Worm (Caenorhabditis elegans): ENCODE data around the gene C33B4.5.

The C33B4.5 gene

ce11 chrII:11376598-11377108 is 6.5 kb upstream of the C33B4.5 start:
- TF ChIP-seq med-1 (GFP tag; optimal IDR thresholded peaks at IDR 0.05; ENCODE audit: insufficient read depth) (no peak), ref-1 (GFP tag; conservative IDR thresholded peaks at IDR 0.05) (no peak), ztf-29 (GFP tag; IDR thresholded peaks at IDR 0.05) (no peak), flt-1 (GFP tag; IDR thresholded peaks at IDR 0.05) (no peak), klf-2 (GFP tag; conservative IDR thresholded peaks at IDR 0.05) (no peak), cog-1 (tag; optimal IDR thresholded peaks at IDR 0.05) (no peak), T22C8.4 (GFP tag; IDR thresholded peaks at IDR 0.05) (no peak), ztf-23 (GFP tag; IDR thresholded peaks at IDR 0.05) (no peak), tab-1 (GFP tag; IDR thresholded peaks at IDR 0.05) (no peak)

DNA sequence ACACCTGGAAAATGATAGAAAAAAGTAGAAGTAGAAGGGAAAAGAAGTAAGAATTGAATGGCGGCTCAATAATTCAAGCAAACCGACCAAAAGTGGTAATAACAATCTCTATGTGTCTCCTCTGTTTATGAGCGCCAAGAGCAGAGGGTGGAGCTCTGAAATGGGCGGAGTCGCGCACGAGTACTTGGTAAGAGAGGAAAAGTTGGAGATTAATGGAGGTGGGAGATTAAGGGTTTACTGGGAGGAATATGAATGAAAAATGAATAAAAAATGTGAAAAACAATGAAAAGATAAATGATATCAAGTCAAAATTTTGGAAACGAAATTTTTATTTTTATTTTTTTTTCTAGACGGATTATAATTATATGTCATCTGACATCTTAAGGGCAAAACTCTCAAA is 5.4 kb upstream of the C33B4.5 start:
- no peak for TF ChIP-seq ref-1 (GFP tag; conservative IDR thresholded peaks at IDR 0.05)
- no peak for TF ChIP-seq tab-1 (GFP tag; IDR thresholded peaks at IDR 0.05)
- no peak for TF ChIP-seq T22C8.4 (GFP tag; IDR thresholded peaks at IDR 0.05)
- TF ChIP-seq ztf-23 (GFP tag; IDR thresholded peaks at IDR 0.05), result no peak
- TF ChIP-seq cog-1 (tag; optimal IDR thresholded peaks at IDR 0.05), result no peak
- TF ChIP-seq med-1 (GFP tag; optimal IDR thresholded peaks at IDR 0.05; ENCODE audit: insufficient read depth), result no peak
- no peak for TF ChIP-seq flt-1 (GFP tag; IDR thresholded peaks at IDR 0.05)
- TF ChIP-seq ztf-29 (GFP tag; IDR thresholded peaks at IDR 0.05), result no peak

DNA sequence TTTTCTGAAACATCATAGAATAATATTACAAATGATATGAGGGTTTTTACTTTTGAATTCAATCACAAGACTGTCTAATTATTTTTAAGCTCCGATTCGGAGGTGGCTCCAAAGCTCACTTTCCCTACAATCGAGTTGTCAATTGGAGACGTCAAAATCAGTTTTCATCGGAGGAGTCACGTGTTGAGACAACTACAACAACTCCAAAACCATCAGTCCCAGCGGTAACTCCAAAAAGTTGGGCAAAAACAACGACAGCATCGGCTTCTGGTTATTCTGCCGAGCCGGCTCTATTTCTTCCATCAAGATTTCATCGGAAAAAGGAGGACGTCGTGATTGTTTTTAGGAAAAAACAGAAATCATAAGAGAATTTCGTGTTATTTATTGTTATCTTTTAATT is 972 bp downstream of the C33B4.5 start:
- no peak for TF ChIP-seq ztf-23 (GFP tag; IDR thresholded peaks at IDR 0.05)
- no peak for TF ChIP-seq T22C8.4 (GFP tag; IDR thresholded peaks at IDR 0.05)
- no peak for TF ChIP-seq ztf-29 (GFP tag; IDR thresholded peaks at IDR 0.05)
- TF ChIP-seq cog-1 (tag; optimal IDR thresholded peaks at IDR 0.05), result no peak
- no peak for TF ChIP-seq klf-2 (GFP tag; conservative IDR thresholded peaks at IDR 0.05)
- TF ChIP-seq tab-1 (GFP tag; IDR thresholded peaks at IDR 0.05), result no peak
- no peak for TF ChIP-seq med-1 (GFP tag; optimal IDR thresholded peaks at IDR 0.05; ENCODE audit: insufficient read depth)
- no peak for TF ChIP-seq ref-1 (GFP tag; conservative IDR thresholded peaks at IDR 0.05)
- no peak for TF ChIP-seq flt-1 (GFP tag; IDR thresholded peaks at IDR 0.05)

- TF ChIP-seq ztf-23 (GFP tag; IDR thresholded peaks at IDR 0.05) (no peak), tab-1 (GFP tag; IDR thresholded peaks at IDR 0.05) (0 out of 2 replicates have a peak, but pooled peaks have one; percentile 39)
Observed at ce11 chrII:11386950-11387349, 3.8 kb downstream of the C33B4.5 start.

- TF ChIP-seq flt-1 (GFP tag; IDR thresholded peaks at IDR 0.05), result no peak
- no peak for TF ChIP-seq klf-2 (GFP tag; conservative IDR thresholded peaks at IDR 0.05)
- no peak for TF ChIP-seq tab-1 (GFP tag; IDR thresholded peaks at IDR 0.05)
- TF ChIP-seq ztf-29 (GFP tag; IDR thresholded peaks at IDR 0.05), result no peak
- no peak for TF ChIP-seq ref-1 (GFP tag; conservative IDR thresholded peaks at IDR 0.05)
- no peak for TF ChIP-seq ztf-23 (GFP tag; IDR thresholded peaks at IDR 0.05)
- no peak for TF ChIP-seq cog-1 (tag; optimal IDR thresholded peaks at IDR 0.05)
- TF ChIP-seq med-1 (GFP tag; optimal IDR thresholded peaks at IDR 0.05; ENCODE audit: insufficient read depth), result no peak
- no peak for TF ChIP-seq T22C8.4 (GFP tag; IDR thresholded peaks at IDR 0.05)
Observed at ce11 chrII:11390865-11391264, 7.7 kb downstream of the C33B4.5 start, which contains the start of gene shn-1. shn-1 (minus strand) TSS chrII:11390965.

- TF ChIP-seq klf-2 (GFP tag; conservative IDR thresholded peaks at IDR 0.05) (no peak), cog-1 (tag; optimal IDR thresholded peaks at IDR 0.05) (no peak), tab-1 (GFP tag; IDR thresholded peaks at IDR 0.05) (no peak), med-1 (GFP tag; optimal IDR thresholded peaks at IDR 0.05; ENCODE audit: insufficient read depth) (no peak), ztf-29 (GFP tag; IDR thresholded peaks at IDR 0.05) (no peak), flt-1 (GFP tag; IDR thresholded peaks at IDR 0.05) (no peak), ztf-23 (GFP tag; IDR thresholded peaks at IDR 0.05) (no peak), ref-1 (GFP tag; conservative IDR thresholded peaks at IDR 0.05) (no peak), T22C8.4 (GFP tag; IDR thresholded peaks at IDR 0.05) (no peak)
Observed at ce11 chrII:11392390-11392789, 9.3 kb downstream of the C33B4.5 start.

- TF ChIP-seq flt-1 (GFP tag; IDR thresholded peaks at IDR 0.05), result no peak
- TF ChIP-seq ztf-23 (GFP tag; IDR thresholded peaks at IDR 0.05), result no peak
- TF ChIP-seq T22C8.4 (GFP tag; IDR thresholded peaks at IDR 0.05), result no peak
- TF ChIP-seq ref-1 (GFP tag; conservative IDR thresholded peaks at IDR 0.05), result no peak
- TF ChIP-seq tab-1 (GFP tag; IDR thresholded peaks at IDR 0.05), result no peak
- TF ChIP-seq cog-1 (tag; optimal IDR thresholded peaks at IDR 0.05), result no peak
Observed at ce11 chrII:11393787-11394186, 10.7 kb downstream of the C33B4.5 start.

- TF ChIP-seq klf-2 (GFP tag; conservative IDR thresholded peaks at IDR 0.05), result no peak
- peak; percentile 22; the same call in 1 of the 2 replicates for TF ChIP-seq flt-1 (GFP tag; IDR thresholded peaks at IDR 0.05)
- no peak for TF ChIP-seq ref-1 (GFP tag; conservative IDR thresholded peaks at IDR 0.05)
- TF ChIP-seq tab-1 (GFP tag; IDR thresholded peaks at IDR 0.05), result 0 out of 2 replicates have a peak, but pooled peaks have one; percentile 23
- no peak for TF ChIP-seq ztf-29 (GFP tag; IDR thresholded peaks at IDR 0.05)
Observed at ce11 chrII:11396217-11396616, 13.1 kb downstream of the C33B4.5 start.

ce11 chrII:11398787-11399186 is 15.7 kb downstream of the C33B4.5 start:
- TF ChIP-seq ztf-23 (GFP tag; IDR thresholded peaks at IDR 0.05) (0 out of 2 replicates have a peak, but pooled peaks have one; percentile 58), tab-1 (GFP tag; IDR thresholded peaks at IDR 0.05) (0 out of 2 replicates have a peak, but pooled peaks have one; percentile 44), klf-2 (GFP tag; conservative IDR thresholded peaks at IDR 0.05) (no peak), cog-1 (tag; optimal IDR thresholded peaks at IDR 0.05) (no peak), ztf-29 (GFP tag; IDR thresholded peaks at IDR 0.05) (no peak)

ce11 chrII:11400386-11400785 is 17.3 kb downstream of the C33B4.5 start:
- no peak for TF ChIP-seq ztf-23 (GFP tag; IDR thresholded peaks at IDR 0.05)
- TF ChIP-seq ztf-29 (GFP tag; IDR thresholded peaks at IDR 0.05), result no peak
- no peak for TF ChIP-seq ref-1 (GFP tag; conservative IDR thresholded peaks at IDR 0.05)
- TF ChIP-seq cog-1 (tag; optimal IDR thresholded peaks at IDR 0.05), result no peak
- TF ChIP-seq med-1 (GFP tag; optimal IDR thresholded peaks at IDR 0.05; ENCODE audit: insufficient read depth), result no peak
- TF ChIP-seq klf-2 (GFP tag; conservative IDR thresholded peaks at IDR 0.05), result no peak
- TF ChIP-seq T22C8.4 (GFP tag; IDR thresholded peaks at IDR 0.05), result no peak
- TF ChIP-seq flt-1 (GFP tag; IDR thresholded peaks at IDR 0.05), result no peak
- TF ChIP-seq tab-1 (GFP tag; IDR thresholded peaks at IDR 0.05), result no peak

All from whole organism, midembryonic.